Worm (Caenorhabditis elegans) whole organism, L4 larva: Measurements from ENCODE around the gene F53A2.11.

ENCODE experiments used
- F26F4.8 ChIP-seq: fragments of 200-800 bp; sonication (Bioruptor generic); conservative IDR thresholded peaks from 2 replicates; pipeline ENCODE4 v1.3.6; 2022; ENCODE audit warnings: missing genetic modification characterization, missing compliant biosample characterization
- F37D6.2 ChIP-seq: sonication (generic microtip); optimal IDR thresholded peaks from 2 replicates; lab custom pipeline; 2016; ENCODE audit warnings: mild to moderate bottlenecking, missing genetic modification characterization, missing compliant biosample characterization
- T26A8.4 ChIP-seq: fragments of 200-800 bp; sonication (Bioruptor generic); IDR thresholded peaks from 2 replicates; pipeline ENCODE4 v1.3.6; 2022; ENCODE audit warnings: missing genetic modification characterization, missing compliant biosample characterization
- aha-1 ChIP-seq: fragments of 150-350 bp; peaks from one replicate; lab custom pipeline; 2014; ENCODE audit warnings: missing biosample characterization, missing genetic modification characterization
- arid-1 ChIP-seq: fragments of 200-800 bp; sonication (Bioruptor generic); conservative IDR thresholded peaks from 2 replicates; pipeline ENCODE4 v1.3.6; 2022; ENCODE audit warnings: missing genetic modification reagents, missing genetic modification characterization, missing compliant biosample characterization
- ceh-62 ChIP-seq: sonication (generic microtip); optimal IDR thresholded peaks from 2 replicates; lab custom pipeline; 2017; ENCODE audit warnings: missing biosample characterization, missing genetic modification characterization
- ces-1 ChIP-seq: fragments of 150-350 bp; sonication (generic microtip); optimal IDR thresholded peaks from 4 replicates; lab custom pipeline; 2014; ENCODE audit warnings: missing biosample characterization, missing genetic modification reagents, missing genetic modification characterization
- cey-2 ChIP-seq: sonication (generic microtip); optimal IDR thresholded peaks from 3 replicates; lab custom pipeline; 2017; ENCODE audit warnings: missing genetic modification characterization, mild to moderate bottlenecking, missing compliant biosample characterization, antibody characterized with exemption, borderline replicate concordance; ENCODE audit not compliant: insufficient read depth
- daf-16 ChIP-seq, 3 experiments: sonication (generic microtip); optimal IDR thresholded peaks; 2 replicates each; lab custom pipeline; 2016 to 2017; ENCODE audit warnings: missing genetic modification characterization in 3 of 3, missing genetic modification reagents in 3 of 3, mild to moderate bottlenecking in 2 of 3, missing compliant biosample characterization in 2 of 3, missing biosample characterization in 1 of 3, moderate library complexity in 1 of 3
- dmd-8 ChIP-seq: fragments of 200-800 bp; sonication (Bioruptor generic); IDR thresholded peaks from 2 replicates; pipeline ENCODE4 v1.3.6; 2022; ENCODE audit warnings: missing genetic modification characterization, missing compliant biosample characterization
- dmd-9 ChIP-seq: fragments of 200-800 bp; sonication (Bioruptor generic); IDR thresholded peaks from 2 replicates; pipeline ENCODE4 v1.3.6; 2022; ENCODE audit warnings: missing genetic modification reagents, missing genetic modification characterization, missing compliant biosample characterization
- dpl-1 ChIP-seq: fragments of 150-350 bp; optimal IDR thresholded peaks from 2 replicates; lab custom pipeline; 2014; ENCODE audit warnings: missing biosample characterization, missing genetic modification reagents, missing genetic modification characterization
- duxl-1 ChIP-seq: sonication (generic microtip); optimal IDR thresholded peaks from 2 replicates; lab custom pipeline; 2016; ENCODE audit warnings: mild to moderate bottlenecking, missing genetic modification characterization, moderate library complexity, missing compliant biosample characterization; ENCODE audit not compliant: poor library complexity
- dve-1 ChIP-seq: sonication (generic microtip); optimal IDR thresholded peaks from 2 replicates; lab custom pipeline; 2017; ENCODE audit warnings: antibody characterized with exemption, mild to moderate bottlenecking, missing genetic modification characterization, missing compliant biosample characterization; ENCODE audit not compliant: insufficient read depth
- egl-27 ChIP-seq: sonication (generic microtip); optimal IDR thresholded peaks from 3 replicates; lab custom pipeline; 2017; ENCODE audit warnings: missing biosample characterization, missing genetic modification reagents, missing genetic modification characterization
- fos-1 ChIP-seq: fragments of 150-350 bp; optimal IDR thresholded peaks from 2 replicates; lab custom pipeline; 2014; ENCODE audit warnings: missing biosample characterization, missing genetic modification characterization
- gei-8 ChIP-seq: fragments of 200-800 bp; sonication (Bioruptor generic); optimal IDR thresholded peaks from 2 replicates; lab custom pipeline; 2018; ENCODE audit warnings: mild to moderate bottlenecking, missing genetic modification characterization, missing compliant biosample characterization
- hlh-30 ChIP-seq: sonication (generic microtip); optimal IDR thresholded peaks from 2 replicates; lab custom pipeline; 2017; ENCODE audit warnings: antibody characterized with exemption, mild to moderate bottlenecking, missing genetic modification characterization, missing compliant biosample characterization; ENCODE audit not compliant: insufficient read depth
- hmg-1.1 ChIP-seq: fragments of 200-800 bp; sonication (Bioruptor generic); IDR thresholded peaks from 2 replicates; pipeline ENCODE4 v1.3.6; 2022; ENCODE audit warnings: missing genetic modification reagents, missing genetic modification characterization, missing compliant biosample characterization
- lim-7 ChIP-seq: fragments of 200-800 bp; sonication (Bioruptor generic); IDR thresholded peaks from 2 replicates; pipeline ENCODE4 v1.3.6; 2022; ENCODE audit warnings: missing genetic modification characterization, missing compliant biosample characterization
- lin-1 ChIP-seq: fragments of 200-800 bp; sonication (Bioruptor generic); IDR thresholded peaks from 2 replicates; pipeline ENCODE4 v1.3.6; 2022; ENCODE audit warnings: missing genetic modification reagents, missing genetic modification characterization, missing compliant biosample characterization
- lin-15B ChIP-seq: fragments of 150-350 bp; sonication (generic microtip); optimal IDR thresholded peaks from 3 replicates; lab custom pipeline; 2014; ENCODE audit warnings: missing biosample characterization, missing genetic modification characterization
- lin-38 ChIP-seq: fragments of 200-800 bp; sonication (Bioruptor generic); IDR thresholded peaks from 2 replicates; pipeline ENCODE4 v1.3.6; 2022; ENCODE audit warnings: missing genetic modification reagents, missing genetic modification characterization, missing compliant biosample characterization
- lin-39 ChIP-seq: fragments of 150-350 bp; optimal IDR thresholded peaks from 2 replicates; lab custom pipeline; 2014; ENCODE audit warnings: missing biosample characterization, missing genetic modification reagents, missing genetic modification characterization
- lir-3 ChIP-seq: sonication (generic microtip); optimal IDR thresholded peaks from 2 replicates; lab custom pipeline; 2016; ENCODE audit warnings: mild to moderate bottlenecking, missing genetic modification characterization, missing compliant biosample characterization
- lsy-2 ChIP-seq, 2 experiments: fragments of 150-350 bp in 1 of 2; sonication (generic microtip) in 1 of 2; optimal IDR thresholded peaks; 2 replicates each; lab custom pipeline; 2014 to 2017; ENCODE audit warnings: missing biosample characterization in 2 of 2, missing genetic modification characterization in 2 of 2
- mdt-29 ChIP-seq: fragments of 200-800 bp; sonication (Bioruptor generic); IDR thresholded peaks from 2 replicates; pipeline ENCODE4 v1.3.6; 2022; ENCODE audit warnings: missing genetic modification reagents, missing genetic modification characterization, missing compliant biosample characterization
- mep-1 ChIP-seq: fragments of 150-350 bp; sonication (generic microtip); optimal IDR thresholded peaks from 3 replicates; lab custom pipeline; 2014; ENCODE audit warnings: missing biosample characterization, missing genetic modification characterization
- mes-2 ChIP-seq: sonication (generic microtip); optimal IDR thresholded peaks from 2 replicates; lab custom pipeline; 2016; ENCODE audit warnings: missing genotype, mild to moderate bottlenecking, missing genetic modification characterization, missing compliant biosample characterization; ENCODE audit not compliant: poor library complexity, severe bottlenecking
- mxl-2 ChIP-seq: fragments of 200-800 bp; sonication (Bioruptor generic); conservative IDR thresholded peaks from 2 replicates; pipeline ENCODE4 v1.3.6; 2022; ENCODE audit warnings: missing genetic modification reagents, missing genetic modification characterization, missing compliant biosample characterization
- nhr-102 ChIP-seq: sonication (generic microtip); optimal IDR thresholded peaks from 2 replicates; lab custom pipeline; 2016; ENCODE audit warnings: mild to moderate bottlenecking, missing genetic modification characterization, moderate library complexity, missing compliant biosample characterization
- nhr-237 ChIP-seq: sonication (generic microtip); optimal IDR thresholded peaks from 2 replicates; lab custom pipeline; 2017; ENCODE audit warnings: missing biosample characterization, missing genetic modification characterization
- nhr-28 ChIP-seq: fragments of 150-350 bp; optimal IDR thresholded peaks from 2 replicates; lab custom pipeline; 2014; ENCODE audit warnings: missing biosample characterization, missing genetic modification characterization
- nhr-77 ChIP-seq: fragments of 150-350 bp; optimal IDR thresholded peaks from 2 replicates; lab custom pipeline; 2014; ENCODE audit warnings: missing biosample characterization, missing genetic modification characterization
- pha-4 ChIP-seq, 2 experiments: fragments of 150-350 bp in 1 of 2; fragments of 200-800 bp in 1 of 2; sonication (Bioruptor generic) in 1 of 2; IDR thresholded peaks in 1 of 2; optimal IDR thresholded peaks in 1 of 2; 2 replicates each; pipeline versions ENCODE4 v1.3.6 to Lab custom; 2014 to 2022; ENCODE audit warnings: missing genetic modification characterization in 2 of 2, missing genetic modification reagents in 2 of 2, missing biosample characterization in 1 of 2, missing compliant biosample characterization in 1 of 2
- php-3 ChIP-seq: fragments of 200-800 bp; sonication (Bioruptor generic); IDR thresholded peaks from 2 replicates; pipeline ENCODE4 v1.3.6; 2022; ENCODE audit warnings: missing genetic modification reagents, missing genetic modification characterization, missing compliant biosample characterization
- rbr-2 ChIP-seq: sonication (generic microtip); optimal IDR thresholded peaks from 2 replicates; lab custom pipeline; 2016; ENCODE audit warnings: missing genotype, missing genetic modification characterization, missing compliant biosample characterization
- sdz-12 ChIP-seq: fragments of 200-800 bp; sonication (Bioruptor generic); optimal IDR thresholded peaks from 2 replicates; lab custom pipeline; 2018; ENCODE audit warnings: mild to moderate bottlenecking, missing genetic modification characterization, missing compliant biosample characterization
- snpc-4 ChIP-seq: fragments of 150-350 bp; optimal IDR thresholded peaks from 2 replicates; lab custom pipeline; 2014; ENCODE audit warnings: missing biosample characterization, missing genetic modification characterization
- tag-97 ChIP-seq: fragments of 200-800 bp; sonication (Bioruptor generic); IDR thresholded peaks from 2 replicates; pipeline ENCODE4 v1.3.6; 2022; ENCODE audit warnings: missing genetic modification characterization, missing compliant biosample characterization
- tra-1 ChIP-seq: fragments of 200-800 bp; sonication (Bioruptor generic); IDR thresholded peaks from 2 replicates; pipeline ENCODE4 v1.3.6; 2022; ENCODE audit warnings: missing genetic modification reagents, missing genetic modification characterization, missing compliant biosample characterization
- unc-130 ChIP-seq: sonication (generic microtip); optimal IDR thresholded peaks from 2 replicates; lab custom pipeline; 2016; ENCODE audit warnings: missing genetic modification reagents, missing genetic modification characterization, missing compliant biosample characterization
- zip-2 ChIP-seq: fragments of 150-350 bp; optimal IDR thresholded peaks from 2 replicates; lab custom pipeline; 2014; ENCODE audit warnings: missing biosample characterization, missing genetic modification characterization

The F53A2.11 gene

DNA sequence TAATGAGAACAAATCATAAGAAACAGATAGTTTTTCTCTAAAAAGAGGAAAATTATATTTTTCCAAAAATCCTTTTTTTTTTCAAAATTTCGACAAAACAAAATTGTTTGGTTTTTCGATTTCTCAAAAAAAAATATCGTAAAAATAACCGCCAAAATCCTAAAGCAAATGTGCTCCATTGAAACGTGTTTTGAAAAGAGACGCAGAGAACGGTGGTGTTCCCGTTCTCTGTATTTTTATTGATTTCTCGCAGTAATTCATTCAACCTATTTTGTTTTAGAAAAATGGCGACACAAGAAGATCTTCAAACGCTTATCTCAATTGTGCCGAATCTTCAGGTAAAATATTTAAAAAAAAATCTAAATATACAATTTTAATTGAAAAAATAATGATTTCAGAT lies 8.7 kb downstream of the F53A2.11 start, which contains the start of gene Y43F4B.10 (continued):
- TF ChIP-seq mxl-2 (GFP tag; lab: Robert Waterston, UW), result no peak
- no peak for TF ChIP-seq sdz-12 (GFP tag; lab: Kevin White, UChicago)
- no peak for TF ChIP-seq lin-15B
- no peak for TF ChIP-seq dmd-9 (GFP tag; lab: Robert Waterston, UW)
- no peak for TF ChIP-seq lin-39 (tag; lab: Kevin White, UChicago)
- TF ChIP-seq nhr-102 (tag; lab: Kevin White, UChicago), result no peak
- TF ChIP-seq nhr-237 (tag; lab: Kevin White, UChicago), result no peak
- TF ChIP-seq zip-2 (tag; lab: Kevin White, UChicago), result no peak
- peak; percentile 54 for TF ChIP-seq dpl-1
- no peak for TF ChIP-seq egl-27
- TF ChIP-seq ceh-62, result no peak
- TF ChIP-seq unc-130 (GFP tag; lab: Kevin White, UChicago), result no peak
- TF ChIP-seq fos-1 (tag; lab: Kevin White, UChicago), result no peak
- peak; percentile 27 for TF ChIP-seq hlh-30 (tag; lab: Kevin White, UChicago)
- TF ChIP-seq duxl-1 (tag; lab: Kevin White, UChicago), result no peak
- no peak for TF ChIP-seq rbr-2 (tag; lab: Kevin White, UChicago)
- no peak for TF ChIP-seq gei-8 (GFP tag; lab: Kevin White, UChicago)
- no peak for TF ChIP-seq ces-1 (GFP tag; lab: Kevin White, UChicago)
- no peak for TF ChIP-seq php-3 (GFP tag; lab: Robert Waterston, UW)
- no peak for TF ChIP-seq mdt-29
- TF ChIP-seq daf-16 (GFP tag; optimal IDR thresholded peaks at IDR 0.05; lab: Kevin White, UChicago), result no peak
- no peak for TF ChIP-seq daf-16 (tag; optimal IDR thresholded peaks at IDR 0.05; lab: Kevin White, UChicago)
- no peak for TF ChIP-seq lim-7 (GFP tag; lab: Robert Waterston, UW)
- TF ChIP-seq tag-97, result no peak
- no peak for TF ChIP-seq T26A8.4
- TF ChIP-seq cey-2, result no peak
- TF ChIP-seq snpc-4, result no peak
- no peak for TF ChIP-seq F26F4.8 (GFP tag; lab: Robert Waterston, UW)

DNA sequence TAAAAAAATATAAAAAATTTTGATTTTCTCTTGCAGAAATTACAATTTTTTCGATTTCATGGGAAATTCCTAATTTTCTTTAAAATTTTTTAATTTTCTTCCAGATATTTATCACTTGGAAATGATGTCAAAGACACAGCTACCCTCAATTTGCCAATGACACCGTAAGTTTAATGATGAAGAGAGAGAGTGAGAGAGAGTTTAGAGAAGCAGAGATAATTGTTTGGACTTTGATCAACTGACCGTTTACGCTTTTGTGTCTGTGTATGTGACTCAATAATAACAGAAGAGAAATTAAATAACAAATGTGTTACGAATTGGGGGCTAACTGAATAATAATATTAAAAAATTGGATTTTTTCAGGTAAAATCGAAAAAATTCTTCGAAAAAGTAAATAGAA lies 11.9 kb downstream of the F53A2.11 start:
- TF ChIP-seq mep-1 (tag; lab: Kevin White, UChicago), result peak; percentile 6
- peak; percentile 67 for TF ChIP-seq nhr-77 (tag; lab: Kevin White, UChicago)
- no peak for TF ChIP-seq pha-4 (GFP tag; IDR thresholded peaks at IDR 0.05; lab: Robert Waterston, UW)
- TF ChIP-seq pha-4 (tag; optimal IDR thresholded peaks at IDR 0.05; lab: Kevin White, UChicago), result no peak
- TF ChIP-seq nhr-28, result peak; percentile 40
- no peak for TF ChIP-seq daf-16 (GFP tag; optimal IDR thresholded peaks at IDR 0.05; lab: Kevin White, UChicago)
- TF ChIP-seq daf-16 (tag; optimal IDR thresholded peaks at IDR 0.05; lab: Kevin White, UChicago), result peak; percentile 83
- TF ChIP-seq dve-1 (tag; lab: Kevin White, UChicago), result peak; percentile 66
- TF ChIP-seq F37D6.2 (tag; lab: Kevin White, UChicago), result no peak
- peak in 1 of 2 experiments; percentile 30 for TF ChIP-seq lsy-2 (tag; optimal IDR thresholded peaks at IDR 0.05; lab: Kevin White, UChicago)
- TF ChIP-seq hlh-30 (tag; lab: Kevin White, UChicago), result peak; percentile 69
- TF ChIP-seq, all 104 proteins: peak for 7

- TF ChIP-seq mep-1 (tag; lab: Kevin White, UChicago) (peak; percentile 8), dve-1 (tag; lab: Kevin White, UChicago) (peak; percentile 20), lsy-2 (tag; optimal IDR thresholded peaks at IDR 0.05; lab: Kevin White, UChicago) (peak in 1 of 2 experiments; percentile 53), rbr-2 (tag; lab: Kevin White, UChicago) (peak; percentile 26), dmd-8 (GFP tag; lab: Robert Waterston, UW) (no peak), sdz-12 (GFP tag; lab: Kevin White, UChicago) (no peak), lir-3 (no peak), tra-1 (no peak), hmg-1.1 (GFP tag; lab: Robert Waterston, UW) (0 out of 2 replicates have a peak, but pooled peaks have one; percentile 35), mes-2 (tag; lab: Kevin White, UChicago) (peak; percentile 67), lin-1 (GFP tag; lab: Robert Waterston, UW) (no peak), lin-38 (GFP tag; lab: Robert Waterston, UW) (peak; percentile 67), aha-1 (tag; lab: Kevin White, UChicago) (peak; percentile 17), pha-4 (GFP tag; IDR thresholded peaks at IDR 0.05; lab: Robert Waterston, UW) (no peak), pha-4 (tag; optimal IDR thresholded peaks at IDR 0.05; lab: Kevin White, UChicago) (peak; percentile 0), daf-16 (GFP tag; optimal IDR thresholded peaks at IDR 0.05; lab: Kevin White, UChicago) (no peak), daf-16 (tag; optimal IDR thresholded peaks at IDR 0.05; lab: Kevin White, UChicago) (peak; percentile 15), dpl-1 (peak; percentile 80), arid-1 (GFP tag; lab: Robert Waterston, UW) (0 out of 2 replicates have a peak, but pooled peaks have one; percentile 32)
- TF ChIP-seq, all 104 proteins: peak for 12
Measured at ce11 chrIII:13307107-13307506, 15.4 kb downstream of the F53A2.11 start, which contains the start of the genes klp-19 and slc-36.1. Gene klp-19 (minus strand): TSS chrIII:13307259. Gene slc-36.1 (plus strand): TSS chrIII:13307502.
